Worm (Caenorhabditis elegans): ENCODE results near the gene F54D12.1.

F54D12.1 gene

ce11 chrII:1400105-1400504, at the start of gene F54D12.1:
Gene F54D12.1, plus strand, starts transcription at chrII:1400405.
- TF ChIP-seq ets-7 (tag; optimal IDR thresholded peaks at IDR 0.05), result no peak
- TF ChIP-seq tbx-11 (GFP tag; IDR thresholded peaks at IDR 0.05), result no peak
- no peak for TF ChIP-seq hmg-4 (GFP tag; optimal IDR thresholded peaks at IDR 0.05)
- no peak for TF ChIP-seq tra-4 (tag; optimal IDR thresholded peaks at IDR 0.05)
- no peak for TF ChIP-seq aly-1 (tag; optimal IDR thresholded peaks at IDR 0.05)
- TF ChIP-seq scrt-1 (GFP tag; IDR thresholded peaks at IDR 0.05), result no peak
- no peak for TF ChIP-seq F13C5.2 (tag; optimal IDR thresholded peaks at IDR 0.05)
- no peak for TF ChIP-seq tbx-37 (GFP tag; conservative IDR thresholded peaks at IDR 0.05)

- TF ChIP-seq hmg-4 (GFP tag; optimal IDR thresholded peaks at IDR 0.05) (no peak), ama-1 (optimal IDR thresholded peaks at IDR 0.05) (no peak), pes-1 (GFP tag; IDR thresholded peaks at IDR 0.05) (no peak), B0310.2 (tag; optimal IDR thresholded peaks at IDR 0.05) (no peak), flt-1 (GFP tag; IDR thresholded peaks at IDR 0.05) (no peak), ceh-36 (tag; optimal IDR thresholded peaks at IDR 0.05) (no peak), hnd-1 (tag; optimal IDR thresholded peaks at IDR 0.05) (no peak), ceh-13 (GFP tag; optimal IDR thresholded peaks at IDR 0.05) (no peak), ets-7 (tag; optimal IDR thresholded peaks at IDR 0.05) (no peak), tbx-11 (GFP tag; IDR thresholded peaks at IDR 0.05) (no peak), F13C5.2 (tag; optimal IDR thresholded peaks at IDR 0.05) (no peak), sea-1 (GFP tag; conservative IDR thresholded peaks at IDR 0.05) (no peak), hmbx-1 (tag; optimal IDR thresholded peaks at IDR 0.05) (no peak), tbx-37 (GFP tag; conservative IDR thresholded peaks at IDR 0.05) (no peak), tra-4 (tag; optimal IDR thresholded peaks at IDR 0.05) (no peak), scrt-1 (GFP tag; IDR thresholded peaks at IDR 0.05) (no peak), aly-1 (tag; optimal IDR thresholded peaks at IDR 0.05) (no peak)
These were observed 44.7 kb upstream of the F54D12.1 start, which contains the start of gene C13A10.1 for ce11 chrII:1355480-1355879. Gene C13A10.1, minus strand, starts transcription at chrII:1355649.

ce11 chrII:1357262-1357661, 42.9 kb upstream of the F54D12.1 start:
- TF ChIP-seq aly-1 (tag; optimal IDR thresholded peaks at IDR 0.05) (no peak), ama-1 (optimal IDR thresholded peaks at IDR 0.05) (no peak), tbx-11 (GFP tag; IDR thresholded peaks at IDR 0.05) (no peak), hmg-4 (GFP tag; optimal IDR thresholded peaks at IDR 0.05) (no peak), sea-1 (GFP tag; conservative IDR thresholded peaks at IDR 0.05) (no peak), F13C5.2 (tag; optimal IDR thresholded peaks at IDR 0.05) (no peak), hmbx-1 (tag; optimal IDR thresholded peaks at IDR 0.05) (no peak), hnd-1 (tag; optimal IDR thresholded peaks at IDR 0.05) (no peak), ceh-36 (tag; optimal IDR thresholded peaks at IDR 0.05) (no peak), ceh-13 (GFP tag; optimal IDR thresholded peaks at IDR 0.05) (no peak), pes-1 (GFP tag; IDR thresholded peaks at IDR 0.05) (no peak), flt-1 (GFP tag; IDR thresholded peaks at IDR 0.05) (no peak), scrt-1 (GFP tag; IDR thresholded peaks at IDR 0.05) (no peak), B0310.2 (tag; optimal IDR thresholded peaks at IDR 0.05) (no peak), ets-7 (tag; optimal IDR thresholded peaks at IDR 0.05) (no peak), tbx-37 (GFP tag; conservative IDR thresholded peaks at IDR 0.05) (no peak), tra-4 (tag; optimal IDR thresholded peaks at IDR 0.05) (no peak)

- no peak for TF ChIP-seq ceh-36 (tag; optimal IDR thresholded peaks at IDR 0.05)
- TF ChIP-seq hmg-4 (GFP tag; optimal IDR thresholded peaks at IDR 0.05), result no peak
- no peak for TF ChIP-seq aly-1 (tag; optimal IDR thresholded peaks at IDR 0.05)
- TF ChIP-seq F13C5.2 (tag; optimal IDR thresholded peaks at IDR 0.05), result no peak
- TF ChIP-seq ets-7 (tag; optimal IDR thresholded peaks at IDR 0.05), result no peak
- TF ChIP-seq ceh-13 (GFP tag; optimal IDR thresholded peaks at IDR 0.05), result no peak
- TF ChIP-seq tra-4 (tag; optimal IDR thresholded peaks at IDR 0.05), result no peak
- TF ChIP-seq sea-1 (GFP tag; conservative IDR thresholded peaks at IDR 0.05), result no peak
- no peak for TF ChIP-seq pes-1 (GFP tag; IDR thresholded peaks at IDR 0.05)
- no peak for TF ChIP-seq B0310.2 (tag; optimal IDR thresholded peaks at IDR 0.05)
- no peak for TF ChIP-seq hnd-1 (tag; optimal IDR thresholded peaks at IDR 0.05)
- no peak for TF ChIP-seq hmbx-1 (tag; optimal IDR thresholded peaks at IDR 0.05)
These were observed 42.3 kb upstream of the F54D12.1 start, which contains the start of gene C13A10.2 for ce11 chrII:1357905-1358304. Gene C13A10.2, minus strand, starts transcription at chrII:1358005.

ce11 chrII:1360257-1360656, 39.9 kb upstream of the F54D12.1 start:
- TF ChIP-seq pes-1 (GFP tag; IDR thresholded peaks at IDR 0.05) (no peak), ceh-36 (tag; optimal IDR thresholded peaks at IDR 0.05) (no peak), aly-1 (tag; optimal IDR thresholded peaks at IDR 0.05) (no peak), hmbx-1 (tag; optimal IDR thresholded peaks at IDR 0.05) (no peak), scrt-1 (GFP tag; IDR thresholded peaks at IDR 0.05) (no peak), F13C5.2 (tag; optimal IDR thresholded peaks at IDR 0.05) (no peak)

ce11 chrII:1362423-1362822, 37.8 kb upstream of the F54D12.1 start:
- no peak for TF ChIP-seq sea-1 (GFP tag; conservative IDR thresholded peaks at IDR 0.05)
- no peak for TF ChIP-seq hmbx-1 (tag; optimal IDR thresholded peaks at IDR 0.05)

ce11 chrII:1365985-1366384, 34.2 kb upstream of the F54D12.1 start:
- no peak for TF ChIP-seq tra-4 (tag; optimal IDR thresholded peaks at IDR 0.05)
- TF ChIP-seq hmg-4 (GFP tag; optimal IDR thresholded peaks at IDR 0.05), result no peak
- no peak for TF ChIP-seq aly-1 (tag; optimal IDR thresholded peaks at IDR 0.05)
- TF ChIP-seq ceh-13 (GFP tag; optimal IDR thresholded peaks at IDR 0.05), result no peak
- no peak for TF ChIP-seq flt-1 (GFP tag; IDR thresholded peaks at IDR 0.05)
- no peak for TF ChIP-seq ama-1 (optimal IDR thresholded peaks at IDR 0.05)
- TF ChIP-seq ets-7 (tag; optimal IDR thresholded peaks at IDR 0.05), result no peak
- TF ChIP-seq hnd-1 (tag; optimal IDR thresholded peaks at IDR 0.05), result no peak
- no peak for TF ChIP-seq hmbx-1 (tag; optimal IDR thresholded peaks at IDR 0.05)
- no peak for TF ChIP-seq B0310.2 (tag; optimal IDR thresholded peaks at IDR 0.05)
- TF ChIP-seq F13C5.2 (tag; optimal IDR thresholded peaks at IDR 0.05), result no peak
- TF ChIP-seq scrt-1 (GFP tag; IDR thresholded peaks at IDR 0.05), result no peak
- no peak for TF ChIP-seq sea-1 (GFP tag; conservative IDR thresholded peaks at IDR 0.05)
- TF ChIP-seq pes-1 (GFP tag; IDR thresholded peaks at IDR 0.05), result no peak
- TF ChIP-seq tbx-11 (GFP tag; IDR thresholded peaks at IDR 0.05), result no peak
- TF ChIP-seq tbx-37 (GFP tag; conservative IDR thresholded peaks at IDR 0.05), result no peak
- TF ChIP-seq ceh-36 (tag; optimal IDR thresholded peaks at IDR 0.05), result no peak

ce11 chrII:1368756-1369155, 31.4 kb upstream of the F54D12.1 start:
- no peak for TF ChIP-seq tra-4 (tag; optimal IDR thresholded peaks at IDR 0.05)
- no peak for TF ChIP-seq scrt-1 (GFP tag; IDR thresholded peaks at IDR 0.05)
- TF ChIP-seq ets-7 (tag; optimal IDR thresholded peaks at IDR 0.05), result no peak
- no peak for TF ChIP-seq ama-1 (optimal IDR thresholded peaks at IDR 0.05)
- no peak for TF ChIP-seq flt-1 (GFP tag; IDR thresholded peaks at IDR 0.05)
- TF ChIP-seq tbx-11 (GFP tag; IDR thresholded peaks at IDR 0.05), result no peak
- TF ChIP-seq hmbx-1 (tag; optimal IDR thresholded peaks at IDR 0.05), result no peak
- no peak for TF ChIP-seq pes-1 (GFP tag; IDR thresholded peaks at IDR 0.05)
- TF ChIP-seq aly-1 (tag; optimal IDR thresholded peaks at IDR 0.05), result no peak
- no peak for TF ChIP-seq ceh-36 (tag; optimal IDR thresholded peaks at IDR 0.05)
- TF ChIP-seq ceh-13 (GFP tag; optimal IDR thresholded peaks at IDR 0.05), result no peak
- TF ChIP-seq sea-1 (GFP tag; conservative IDR thresholded peaks at IDR 0.05), result no peak

All from whole organism, early embryonic.